Worm (Caenorhabditis elegans): Measurements from ENCODE around the gene rpoa-12.

DNA sequence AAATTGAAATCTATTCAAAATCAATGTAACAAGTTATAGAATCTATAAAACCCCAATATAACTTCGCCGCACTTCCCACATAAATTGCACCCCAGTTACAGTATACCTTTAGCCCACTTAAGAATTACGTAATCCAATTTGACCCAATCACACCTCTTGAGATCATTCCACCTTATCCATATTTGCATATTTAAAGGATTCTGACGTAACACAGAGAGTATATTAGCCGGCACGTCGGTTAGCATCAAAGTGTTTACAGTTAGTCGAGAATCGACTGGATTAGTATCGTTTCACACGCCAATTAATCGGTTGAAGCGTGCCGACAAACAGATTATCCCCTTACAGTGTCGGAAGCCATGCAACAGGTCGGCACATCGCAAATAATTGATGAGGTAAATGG, 10.5 kb upstream of the rpoa-12 start:
- no peak for TF ChIP-seq mab-5 (tag; optimal IDR thresholded peaks at IDR 0.05)
- no peak for TF ChIP-seq mdl-1 (tag; optimal IDR thresholded peaks at IDR 0.05)
- no peak for TF ChIP-seq egl-27 (tag; optimal IDR thresholded peaks at IDR 0.05)
- TF ChIP-seq aly-2 (tag; optimal IDR thresholded peaks at IDR 0.05) = no peak
- no peak for TF ChIP-seq lsy-2 (tag; optimal IDR thresholded peaks at IDR 0.05)
- no peak for TF ChIP-seq F13H6.1 (tag; optimal IDR thresholded peaks at IDR 0.05)
- TF ChIP-seq snpc-4 (tag; optimal IDR thresholded peaks at IDR 0.05) = no peak
- TF ChIP-seq skn-1 (tag; optimal IDR thresholded peaks at IDR 0.05) = no peak

Data from whole organism, L2 larva.